Worm (Caenorhabditis elegans) whole organism, L3 larva: ENCODE data around the gene tbc-12.

ENCODE experiments used
- ZK546.5 ChIP-seq: sonication (generic microtip); optimal IDR thresholded peaks from 2 replicates; lab custom pipeline; 2017; ENCODE audit warnings: missing biosample characterization, missing genetic modification characterization
- ama-1 ChIP-seq: fragments of 150-350 bp; optimal IDR thresholded peaks from 2 replicates; lab custom pipeline; 2018
- ceh-16 ChIP-seq: sonication (generic microtip); optimal IDR thresholded peaks from 2 replicates; lab custom pipeline; 2017; ENCODE audit warnings: missing biosample characterization, missing genetic modification characterization
- ceh-28 ChIP-seq: fragments of 150-350 bp; optimal IDR thresholded peaks from 2 replicates; lab custom pipeline; 2014; ENCODE audit warnings: missing biosample characterization, missing genetic modification reagents, missing genetic modification characterization
- ceh-82 ChIP-seq: fragments of 150-350 bp; optimal IDR thresholded peaks from 2 replicates; lab custom pipeline; 2014; ENCODE audit warnings: missing biosample characterization, missing genetic modification characterization
- ceh-9 ChIP-seq: sonication (generic microtip); optimal IDR thresholded peaks from 2 replicates; lab custom pipeline; 2018; ENCODE audit warnings: missing biosample characterization, missing genetic modification characterization
- daf-12 ChIP-seq: fragments of 150-350 bp; optimal IDR thresholded peaks from 2 replicates; lab custom pipeline; 2014; ENCODE audit warnings: missing biosample characterization, missing genetic modification reagents, missing genetic modification characterization
- egl-27 ChIP-seq: sonication (generic microtip); optimal IDR thresholded peaks from 4 replicates; lab custom pipeline; 2017; ENCODE audit warnings: missing biosample characterization, missing genetic modification reagents, missing genetic modification characterization
- egl-5 ChIP-seq: fragments of 150-350 bp; optimal IDR thresholded peaks from 2 replicates; lab custom pipeline; 2017; ENCODE audit warnings: missing biosample characterization, missing genetic modification reagents, missing genetic modification characterization, inconsistent platforms
- elt-1 ChIP-seq: fragments of 150-350 bp; optimal IDR thresholded peaks from 2 replicates; lab custom pipeline; 2014; ENCODE audit warnings: missing biosample characterization, missing genetic modification characterization
- elt-2 ChIP-seq: sonication (generic microtip); optimal IDR thresholded peaks from 2 replicates; lab custom pipeline; 2016; ENCODE audit warnings: missing genetic modification reagents, mild to moderate bottlenecking, missing genetic modification characterization, missing compliant biosample characterization
- elt-3 ChIP-seq, 3 experiments: fragments of 150-350 bp in 1 of 3; sonication (generic microtip) in 2 of 3; optimal IDR thresholded peaks; 2 replicates in 2 of 3; 4 replicates in 1 of 3; lab custom pipeline; 2014 to 2017; ENCODE audit warnings: missing biosample characterization in 3 of 3, missing genetic modification characterization in 3 of 3
- eor-1 ChIP-seq, 2 experiments: fragments of 150-350 bp; optimal IDR thresholded peaks; 2 replicates each; lab custom pipeline; 2014 to 2018; ENCODE audit warnings: missing biosample characterization in 2 of 2, missing genetic modification characterization in 2 of 2
- fkh-10 ChIP-seq: sonication (generic microtip); optimal IDR thresholded peaks from 2 replicates; lab custom pipeline; 2017; ENCODE audit warnings: missing biosample characterization, missing genetic modification reagents, missing genetic modification characterization
- fkh-2 ChIP-seq: fragments of 150-350 bp; optimal IDR thresholded peaks from 2 replicates; lab custom pipeline; 2014; ENCODE audit warnings: missing biosample characterization, missing genetic modification reagents, missing genetic modification characterization
- hmg-11 ChIP-seq: sonication (generic microtip); optimal IDR thresholded peaks from 2 replicates; lab custom pipeline; 2016; ENCODE audit warnings: missing genetic modification characterization, missing compliant biosample characterization
- jun-1 ChIP-seq: fragments of 150-350 bp; optimal IDR thresholded peaks from 2 replicates; lab custom pipeline; 2014; ENCODE audit warnings: missing biosample characterization, missing genetic modification reagents, missing genetic modification characterization
- lin-15B ChIP-seq: fragments of 150-350 bp; optimal IDR thresholded peaks from 2 replicates; lab custom pipeline; 2014; ENCODE audit warnings: missing biosample characterization, missing genetic modification characterization
- lin-39 ChIP-seq: fragments of 150-350 bp; optimal IDR thresholded peaks from 2 replicates; lab custom pipeline; 2018; ENCODE audit warnings: missing biosample characterization, missing genetic modification reagents, missing genetic modification characterization
- lsy-12 ChIP-seq: sonication (generic microtip); optimal IDR thresholded peaks from 2 replicates; lab custom pipeline; 2016; ENCODE audit warnings: mild to moderate bottlenecking, missing genetic modification characterization, missing compliant biosample characterization
- mdl-1 ChIP-seq: fragments of 150-350 bp; optimal IDR thresholded peaks from 2 replicates; lab custom pipeline; 2014; ENCODE audit warnings: missing biosample characterization, missing genetic modification characterization
- nfya-1 ChIP-seq: sonication (generic microtip); optimal IDR thresholded peaks from 2 replicates; lab custom pipeline; 2017; ENCODE audit warnings: missing genetic modification characterization, mild to moderate bottlenecking, missing compliant biosample characterization, antibody characterized with exemption, moderate library complexity; ENCODE audit not compliant: insufficient read depth
- nhr-12 ChIP-seq: fragments of 150-350 bp; optimal IDR thresholded peaks from 2 replicates; lab custom pipeline; 2014; ENCODE audit warnings: missing biosample characterization, missing genetic modification characterization
- nhr-23 ChIP-seq: fragments of 150-350 bp; optimal IDR thresholded peaks from 2 replicates; lab custom pipeline; 2014; ENCODE audit warnings: missing biosample characterization, missing genetic modification reagents, missing genetic modification characterization
- nhr-237 ChIP-seq: fragments of 150-350 bp; optimal IDR thresholded peaks from 2 replicates; lab custom pipeline; 2014; ENCODE audit warnings: missing biosample characterization, missing genetic modification characterization
- nhr-25 ChIP-seq: sonication (generic microtip); optimal IDR thresholded peaks from 2 replicates; lab custom pipeline; 2017; ENCODE audit warnings: missing biosample characterization, missing genetic modification characterization
- nhr-28 ChIP-seq: fragments of 150-350 bp; optimal IDR thresholded peaks from 2 replicates; lab custom pipeline; 2014; ENCODE audit warnings: missing biosample characterization, missing genetic modification characterization
- nhr-43 ChIP-seq: sonication (generic microtip); optimal IDR thresholded peaks from 2 replicates; lab custom pipeline; 2016; ENCODE audit warnings: mild to moderate bottlenecking, missing genetic modification characterization, missing compliant biosample characterization; ENCODE audit not compliant: poor library complexity, severe bottlenecking
- nhr-67 ChIP-seq: fragments of 150-350 bp; optimal IDR thresholded peaks from 2 replicates; lab custom pipeline; 2014; ENCODE audit warnings: missing biosample characterization, missing genetic modification characterization
- nhr-76 ChIP-seq: fragments of 150-350 bp; sonication (generic microtip); optimal IDR thresholded peaks from 5 replicates; lab custom pipeline; 2014; ENCODE audit warnings: missing biosample characterization, missing genetic modification characterization
- pha-4 ChIP-seq: fragments of 150-350 bp; optimal IDR thresholded peaks from 2 replicates; lab custom pipeline; 2014; ENCODE audit warnings: missing biosample characterization, missing genetic modification reagents, missing genetic modification characterization
- pqm-1 ChIP-seq: fragments of 150-350 bp; optimal IDR thresholded peaks from 2 replicates; lab custom pipeline; 2017; ENCODE audit warnings: missing biosample characterization, missing genetic modification characterization, inconsistent platforms
- sea-2 ChIP-seq: fragments of 150-350 bp; sonication (generic microtip); optimal IDR thresholded peaks from 4 replicates; lab custom pipeline; 2014; ENCODE audit warnings: missing biosample characterization, missing genetic modification reagents, missing genetic modification characterization
- skn-1 ChIP-seq: fragments of 150-350 bp; optimal IDR thresholded peaks from 2 replicates; lab custom pipeline; 2014; ENCODE audit warnings: missing biosample characterization, missing genetic modification characterization
- tbx-2 ChIP-seq: sonication (generic microtip); optimal IDR thresholded peaks from 2 replicates; lab custom pipeline; 2016; ENCODE audit warnings: mild to moderate bottlenecking, missing genetic modification characterization, missing compliant biosample characterization
- unc-39 ChIP-seq: sonication (generic microtip); optimal IDR thresholded peaks from 4 replicates; lab custom pipeline; 2017; ENCODE audit warnings: missing biosample characterization, missing genetic modification characterization
- unc-62 ChIP-seq: fragments of 150-350 bp; sonication (generic microtip); optimal IDR thresholded peaks from 4 replicates; lab custom pipeline; 2014; ENCODE audit warnings: missing biosample characterization, missing genetic modification reagents, missing genetic modification characterization
- ztf-11 ChIP-seq: fragments of 150-350 bp; optimal IDR thresholded peaks from 2 replicates; lab custom pipeline; 2014; ENCODE audit warnings: missing biosample characterization, missing genetic modification characterization
- ztf-4 ChIP-seq: fragments of 150-350 bp; optimal IDR thresholded peaks from 2 replicates; lab custom pipeline; 2014; ENCODE audit warnings: missing biosample characterization, missing genetic modification characterization

tbc-12 gene

ce11 chrX:2497816-2498215 lies 34.4 kb downstream of the tbc-12 start:
- TF ChIP-seq pha-4 (peak; percentile 46), nhr-25 (tag; lab: Kevin White, UChicago) (peak; percentile 21), jun-1 (tag; lab: Kevin White, UChicago) (no peak), lin-39 (tag; lab: Kevin White, UChicago) (peak; percentile 19)
- TF ChIP-seq, all 47 proteins: peak for 3

ce11 chrX:2495865-2496314 lies 36.4 kb downstream of the tbc-12 start, which contains the start of gene rabr-1:
rabr-1 (plus strand) TSS chrX:2496180.
- no peak for TF ChIP-seq fkh-2
- peak; percentile 76 for TF ChIP-seq nhr-25 (tag; lab: Kevin White, UChicago)
- TF ChIP-seq nhr-76 (tag; lab: Kevin White, UChicago), result no peak
- TF ChIP-seq nhr-12 (tag; lab: Kevin White, UChicago), result no peak
- TF ChIP-seq elt-2 (tag; lab: Kevin White, UChicago), result peak; percentile 14
- TF ChIP-seq pha-4, result peak; percentile 23
- no peak for TF ChIP-seq elt-3 (tag; optimal IDR thresholded peaks at IDR 0.05; lab: Kevin White, UChicago)
- TF ChIP-seq nhr-28, result no peak
- peak; percentile 58 for TF ChIP-seq ceh-16 (tag; lab: Kevin White, UChicago)
- peak; percentile 51 for TF ChIP-seq hmg-11
- no peak for TF ChIP-seq ama-1
- TF ChIP-seq ztf-11 (tag; lab: Kevin White, UChicago), result no peak
- TF ChIP-seq nhr-67, result no peak
- TF ChIP-seq fkh-10 (GFP tag; lab: Kevin White, UChicago), result no peak
- TF ChIP-seq elt-1, result no peak
- no peak for TF ChIP-seq nhr-237 (tag; lab: Kevin White, UChicago)
- peak; percentile 10 for TF ChIP-seq lin-39 (tag; lab: Kevin White, UChicago)
- TF ChIP-seq lsy-12, result peak; percentile 45
- no peak for TF ChIP-seq egl-27 (tag; lab: Kevin White, UChicago)
- TF ChIP-seq ceh-9 (tag; lab: Kevin White, UChicago), result no peak
- peak; percentile 21 for TF ChIP-seq nhr-43 (tag; lab: Kevin White, UChicago)
- no peak for TF ChIP-seq skn-1 (tag; lab: Kevin White, UChicago)
- TF ChIP-seq eor-1 (tag; optimal IDR thresholded peaks at IDR 0.05; lab: Kevin White, UChicago), result no peak
- no peak for TF ChIP-seq unc-39 (tag; lab: Kevin White, UChicago)
- TF ChIP-seq ztf-4 (tag; lab: Kevin White, UChicago), result no peak
- TF ChIP-seq nfya-1 (tag; lab: Kevin White, UChicago), result no peak
- no peak for TF ChIP-seq egl-5
- no peak for TF ChIP-seq unc-62 (GFP tag; lab: Kevin White, UChicago)
- TF ChIP-seq ceh-28, result peak; percentile 44
- no peak for TF ChIP-seq ceh-82 (tag; lab: Kevin White, UChicago)
- TF ChIP-seq lin-15B (tag; lab: Kevin White, UChicago), result no peak
- no peak for TF ChIP-seq pqm-1 (tag; lab: Kevin White, UChicago)
- no peak for TF ChIP-seq ZK546.5 (tag; lab: Kevin White, UChicago)
- TF ChIP-seq nhr-23, result peak; percentile 49
- no peak for TF ChIP-seq mdl-1
- TF ChIP-seq, all 47 proteins: peak for 10

ce11 chrX:2494296-2494695 lies 38.0 kb downstream of the tbc-12 start:
- TF ChIP-seq fkh-10 (GFP tag; lab: Kevin White, UChicago) (peak; percentile 96), tbx-2 (tag; lab: Kevin White, UChicago) (no peak)
- TF ChIP-seq, all 47 proteins: peak for 1

ce11 chrX:2493586-2494175 lies 38.6 kb downstream of the tbc-12 start:
- no peak for TF ChIP-seq nhr-76 (tag; lab: Kevin White, UChicago)
- TF ChIP-seq ztf-4 (tag; lab: Kevin White, UChicago), result no peak
- no peak for TF ChIP-seq jun-1 (tag; lab: Kevin White, UChicago)
- no peak for TF ChIP-seq unc-39 (tag; lab: Kevin White, UChicago)
- no peak for TF ChIP-seq fkh-2
- TF ChIP-seq ZK546.5 (tag; lab: Kevin White, UChicago), result no peak
- TF ChIP-seq ceh-9 (tag; lab: Kevin White, UChicago), result no peak
- TF ChIP-seq ztf-11 (tag; lab: Kevin White, UChicago), result no peak
- TF ChIP-seq daf-12 (tag; lab: Kevin White, UChicago), result no peak
- no peak for TF ChIP-seq ama-1
- TF ChIP-seq sea-2 (GFP tag; lab: Kevin White, UChicago), result no peak
- no peak for TF ChIP-seq nhr-12 (tag; lab: Kevin White, UChicago)
- no peak for TF ChIP-seq egl-5
- no peak for TF ChIP-seq elt-3 (tag; optimal IDR thresholded peaks at IDR 0.05; lab: Kevin White, UChicago)
- TF ChIP-seq lsy-12, result no peak
- TF ChIP-seq fkh-10 (GFP tag; lab: Kevin White, UChicago), result no peak
- no peak for TF ChIP-seq eor-1 (tag; optimal IDR thresholded peaks at IDR 0.05; lab: Kevin White, UChicago)
- no peak for TF ChIP-seq egl-27 (tag; lab: Kevin White, UChicago)
